Worm (Caenorhabditis elegans) whole organism, mixed stage, embryonic: ENCODE data around the gene pos-1.

Experiments
- blmp-1 ChIP-seq: fragments of 150-350 bp; optimal IDR thresholded peaks from 2 replicates; lab custom pipeline; 2014; ENCODE audit warnings: missing biosample characterization, missing genetic modification characterization
- ceh-83 ChIP-seq: fragments of 200-800 bp; sonication (Bioruptor generic); optimal IDR thresholded peaks from 2 replicates; lab custom pipeline; 2018; ENCODE audit warnings: mild to moderate bottlenecking, missing genetic modification characterization, missing compliant biosample characterization
- elt-3 ChIP-seq: fragments of 150-350 bp; optimal IDR thresholded peaks from 2 replicates; lab custom pipeline; 2014; ENCODE audit warnings: missing biosample characterization, missing genetic modification characterization
- ham-2 ChIP-seq: fragments of 200-800 bp; sonication (Bioruptor generic); optimal IDR thresholded peaks from 2 replicates; lab custom pipeline; 2018; ENCODE audit warnings: mild to moderate bottlenecking, missing genetic modification characterization, missing compliant biosample characterization
- lin-13 ChIP-seq: fragments of 150-350 bp; optimal IDR thresholded peaks from 2 replicates; lab custom pipeline; 2014; ENCODE audit warnings: missing biosample characterization, missing genetic modification characterization
- lin-32 ChIP-seq: fragments of 200-800 bp; sonication (Bioruptor generic); optimal IDR thresholded peaks from 2 replicates; lab custom pipeline; 2018; ENCODE audit warnings: mild to moderate bottlenecking, missing genetic modification characterization, missing compliant biosample characterization
- nhr-76 ChIP-seq: sonication (generic microtip); optimal IDR thresholded peaks from 2 replicates; lab custom pipeline; 2017; ENCODE audit warnings: missing biosample characterization, missing genetic modification characterization
- pha-4 ChIP-seq: fragments of 150-350 bp; optimal IDR thresholded peaks from 2 replicates; lab custom pipeline; 2018; ENCODE audit warnings: missing biosample characterization, missing genetic modification reagents, missing genetic modification characterization
- snpc-4 ChIP-seq: fragments of 150-350 bp; optimal IDR thresholded peaks from 2 replicates; lab custom pipeline; 2014; ENCODE audit warnings: missing biosample characterization, missing genetic modification characterization
- sptf-1 ChIP-seq: sonication (generic microtip); optimal IDR thresholded peaks from 2 replicates; lab custom pipeline; 2017; ENCODE audit warnings: mild to moderate bottlenecking, missing genetic modification characterization, moderate library complexity, missing compliant biosample characterization
- tbx-8 ChIP-seq: fragments of 200-800 bp; sonication (Bioruptor generic); optimal IDR thresholded peaks from 2 replicates; lab custom pipeline; 2018; ENCODE audit warnings: mild to moderate bottlenecking, missing genetic modification characterization, moderate library complexity, missing compliant biosample characterization
- unc-62 ChIP-seq: fragments of 150-350 bp; optimal IDR thresholded peaks from 2 replicates; lab custom pipeline; 2014; ENCODE audit warnings: missing biosample characterization, missing genetic modification reagents, missing genetic modification characterization
- ztf-11 ChIP-seq: fragments of 150-350 bp; optimal IDR thresholded peaks from 2 replicates; lab custom pipeline; 2014; ENCODE audit warnings: missing biosample characterization, missing genetic modification characterization

DNA sequence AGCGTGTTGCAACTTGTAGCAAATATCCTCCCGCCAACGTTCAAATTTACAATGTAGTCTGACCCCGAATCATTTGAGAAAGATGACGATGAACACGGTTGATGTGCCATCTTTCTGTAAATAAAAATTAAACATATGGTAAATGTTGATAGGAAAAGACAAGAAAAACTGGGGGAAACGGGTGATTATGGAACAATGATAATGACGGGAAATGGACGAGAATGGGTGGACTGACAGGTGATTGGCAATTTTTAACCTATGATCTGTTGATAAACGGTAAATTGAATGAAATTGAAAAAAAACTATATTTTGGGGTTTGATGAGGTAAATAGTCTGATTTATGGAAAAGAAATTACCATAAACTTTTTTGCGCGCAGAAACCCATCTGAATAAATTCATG, 46.4 kb downstream of the pos-1 start, which contains the start of gene T23B12.6:
- TF ChIP-seq pha-4 (tag; lab: Kevin White, UChicago) (no peak), unc-62 (GFP tag; lab: Kevin White, UChicago) (no peak), tbx-8 (GFP tag; lab: Kevin White, UChicago) (no peak), nhr-76 (tag; lab: Kevin White, UChicago) (no peak), ham-2 (GFP tag; lab: Kevin White, UChicago) (no peak), elt-3 (no peak), lin-32 (GFP tag; lab: Kevin White, UChicago) (no peak), snpc-4 (tag; lab: Kevin White, UChicago) (no peak), lin-13 (tag; lab: Kevin White, UChicago) (no peak), ceh-83 (no peak), sptf-1 (no peak), blmp-1 (tag; lab: Kevin White, UChicago) (no peak), ztf-11 (tag; lab: Kevin White, UChicago) (no peak)
